Worm (Caenorhabditis elegans) whole organism, L3 larva: ENCODE measurements around the gene Y39G8B.13.

Source experiments
- aly-2 ChIP-seq: fragments of 150-350 bp; optimal IDR thresholded peaks from 2 replicates; lab custom pipeline; 2014; ENCODE audit warnings: missing biosample characterization, missing genetic modification characterization
- ama-1 ChIP-seq: fragments of 150-350 bp; optimal IDR thresholded peaks from 2 replicates; lab custom pipeline; 2018
- ceh-82 ChIP-seq: fragments of 150-350 bp; optimal IDR thresholded peaks from 2 replicates; lab custom pipeline; 2014; ENCODE audit warnings: missing biosample characterization, missing genetic modification characterization
- elt-3 ChIP-seq, 3 experiments: fragments of 150-350 bp in 1 of 3; sonication (generic microtip) in 2 of 3; optimal IDR thresholded peaks; 2 replicates in 2 of 3; 4 replicates in 1 of 3; lab custom pipeline; 2014 to 2017; ENCODE audit warnings: missing biosample characterization in 3 of 3, missing genetic modification characterization in 3 of 3
- eor-1 ChIP-seq, 2 experiments: fragments of 150-350 bp; optimal IDR thresholded peaks; 2 replicates each; lab custom pipeline; 2014 to 2018; ENCODE audit warnings: missing biosample characterization in 2 of 2, missing genetic modification characterization in 2 of 2
- nhr-12 ChIP-seq: fragments of 150-350 bp; optimal IDR thresholded peaks from 2 replicates; lab custom pipeline; 2014; ENCODE audit warnings: missing biosample characterization, missing genetic modification characterization
- nhr-28 ChIP-seq: fragments of 150-350 bp; optimal IDR thresholded peaks from 2 replicates; lab custom pipeline; 2014; ENCODE audit warnings: missing biosample characterization, missing genetic modification characterization
- nhr-76 ChIP-seq: fragments of 150-350 bp; sonication (generic microtip); optimal IDR thresholded peaks from 5 replicates; lab custom pipeline; 2014; ENCODE audit warnings: missing biosample characterization, missing genetic modification characterization
- pqm-1 ChIP-seq: fragments of 150-350 bp; optimal IDR thresholded peaks from 2 replicates; lab custom pipeline; 2017; ENCODE audit warnings: missing biosample characterization, missing genetic modification characterization, inconsistent platforms
- unc-62 ChIP-seq: fragments of 150-350 bp; sonication (generic microtip); optimal IDR thresholded peaks from 4 replicates; lab custom pipeline; 2014; ENCODE audit warnings: missing biosample characterization, missing genetic modification reagents, missing genetic modification characterization
- zag-1 ChIP-seq: fragments of 150-350 bp; optimal IDR thresholded peaks from 2 replicates; lab custom pipeline; 2014; ENCODE audit warnings: missing biosample characterization, missing genetic modification characterization

ce11 chrII:14004770-14005169 lies 21.9 kb upstream of the Y39G8B.13 start:
- TF ChIP-seq pqm-1 (tag; lab: Kevin White, UChicago) = no peak
- no peak for TF ChIP-seq eor-1 (tag; optimal IDR thresholded peaks at IDR 0.05; lab: Kevin White, UChicago)
- TF ChIP-seq nhr-12 (tag; lab: Kevin White, UChicago) = no peak
- TF ChIP-seq nhr-76 = no peak
- no peak for TF ChIP-seq zag-1 (tag; lab: Kevin White, UChicago)
- TF ChIP-seq ceh-82 = no peak
- no peak for TF ChIP-seq aly-2
- TF ChIP-seq nhr-28 (tag; lab: Kevin White, UChicago) = no peak
- no peak for TF ChIP-seq ama-1 (lab: Kevin White, UChicago)
- no peak for TF ChIP-seq elt-3 (tag; optimal IDR thresholded peaks at IDR 0.05; lab: Kevin White, UChicago)
- TF ChIP-seq unc-62 (GFP tag; lab: Kevin White, UChicago) = no peak
